Worm (Caenorhabditis elegans) whole organism, young adult: ENCODE results near the gene Y73B3A.8.
"Not testable (repeated sequence)": the region's sequence is repeated elsewhere in the genome, so short reads cannot be mapped to it uniquely, and the experiment has no call there.

ENCODE experiments used
- B0019.2 ChIP-seq: fragments of 200-800 bp; sonication (Bioruptor generic); conservative IDR thresholded peaks from 2 replicates; pipeline ENCODE4 v1.3.6; 2022; ENCODE audit warnings: missing genetic modification reagents, missing genetic modification characterization, missing compliant biosample characterization
- D2030.7 ChIP-seq: fragments of 200-800 bp; sonication (Bioruptor generic); IDR thresholded peaks from 2 replicates; pipeline ENCODE4 v1.3.6; 2022; ENCODE audit warnings: missing genetic modification reagents, missing genetic modification characterization, missing compliant biosample characterization
- F10E7.11 ChIP-seq: sonication (generic microtip); optimal IDR thresholded peaks from 2 replicates; lab custom pipeline; 2017; ENCODE audit warnings: mild to moderate bottlenecking, missing genetic modification characterization, moderate library complexity, missing compliant biosample characterization
- F22D6.2 ChIP-seq: sonication (generic microtip); optimal IDR thresholded peaks from 2 replicates; lab custom pipeline; 2016; ENCODE audit warnings: mild to moderate bottlenecking, missing genetic modification characterization, missing compliant biosample characterization
- F33H1.4 ChIP-seq: fragments of 200-800 bp; sonication (Bioruptor generic); IDR thresholded peaks from 2 replicates; pipeline ENCODE4 v1.3.6; 2022; ENCODE audit warnings: missing genetic modification reagents, missing genetic modification characterization, missing compliant biosample characterization
- F52B5.7 ChIP-seq: sonication (generic microtip); optimal IDR thresholded peaks from 2 replicates; lab custom pipeline; 2016; ENCODE audit warnings: mild to moderate bottlenecking, missing genetic modification characterization, missing compliant biosample characterization
- Y53F4B.3 ChIP-seq: fragments of 200-800 bp; sonication (Bioruptor generic); IDR thresholded peaks from 2 replicates; pipeline ENCODE4 v1.3.6; 2022; ENCODE audit warnings: missing genetic modification reagents, missing genetic modification characterization, missing compliant biosample characterization
- ZK185.1 ChIP-seq: sonication (generic microtip); optimal IDR thresholded peaks from 2 replicates; lab custom pipeline; 2016; ENCODE audit warnings: mild to moderate bottlenecking, missing genetic modification characterization, missing compliant biosample characterization; ENCODE audit not compliant: poor library complexity, severe bottlenecking
- bed-1 ChIP-seq: fragments of 200-800 bp; sonication (Bioruptor generic); IDR thresholded peaks from 2 replicates; pipeline ENCODE4 v1.3.6; 2022; ENCODE audit warnings: missing genetic modification reagents, missing genetic modification characterization, missing compliant biosample characterization
- cebp-1 ChIP-seq, 2 experiments: fragments of 200-800 bp in 1 of 2; sonication (Bioruptor generic) in 1 of 2; sonication (generic microtip) in 1 of 2; IDR thresholded peaks in 1 of 2; optimal IDR thresholded peaks in 1 of 2; 2 replicates each; pipeline versions ENCODE4 v1.3.6 to Lab custom; 2017 to 2022; ENCODE audit warnings: missing compliant biosample characterization in 2 of 2, missing genetic modification characterization in 2 of 2, mild to moderate bottlenecking in 1 of 2, missing genetic modification reagents in 1 of 2, moderate library complexity in 1 of 2
- ceh-27 ChIP-seq: fragments of 200-800 bp; sonication (Bioruptor generic); optimal IDR thresholded peaks from 2 replicates; lab custom pipeline; 2018; ENCODE audit warnings: mild to moderate bottlenecking, missing genetic modification characterization, moderate library complexity, missing compliant biosample characterization
- dox-1 ChIP-seq: fragments of 200-800 bp; sonication (Bioruptor generic); IDR thresholded peaks from 2 replicates; pipeline ENCODE4 v1.3.6; 2022; ENCODE audit warnings: missing genetic modification reagents, missing genetic modification characterization, missing compliant biosample characterization
- gei-17 ChIP-seq: fragments of 200-800 bp; sonication (Bioruptor generic); optimal IDR thresholded peaks from 2 replicates; lab custom pipeline; 2018; ENCODE audit warnings: mild to moderate bottlenecking, missing genetic modification characterization, missing compliant biosample characterization
- him-1 ChIP-seq: sonication (generic microtip); optimal IDR thresholded peaks from 2 replicates; lab custom pipeline; 2016; ENCODE audit warnings: missing genotype, missing genetic modification reagents, missing genetic modification characterization, missing compliant biosample characterization
- hmg-20 ChIP-seq: fragments of 200-800 bp; sonication (Bioruptor generic); IDR thresholded peaks from 2 replicates; pipeline ENCODE4 v1.3.6; 2022; ENCODE audit warnings: missing genetic modification reagents, missing genetic modification characterization, missing compliant biosample characterization
- hrde-1 ChIP-seq: sonication (generic microtip); optimal IDR thresholded peaks from 2 replicates; lab custom pipeline; 2016; ENCODE audit warnings: missing genetic modification characterization, mild to moderate bottlenecking, missing compliant biosample characterization, moderate library complexity, missing genotype, missing genetic modification reagents, borderline replicate concordance
- hsf-1 ChIP-seq: fragments of 200-800 bp; sonication (Bioruptor generic); IDR thresholded peaks from 2 replicates; pipeline ENCODE4 v1.3.6; 2022; ENCODE audit warnings: missing genetic modification reagents, missing genetic modification characterization, missing compliant biosample characterization
- lir-1 ChIP-seq: fragments of 200-800 bp; sonication (Bioruptor generic); conservative IDR thresholded peaks from 2 replicates; pipeline ENCODE4 v1.3.6; 2022; ENCODE audit warnings: missing genetic modification reagents, missing genetic modification characterization, missing compliant biosample characterization
- lsy-27 ChIP-seq: sonication (generic microtip); optimal IDR thresholded peaks from 2 replicates; lab custom pipeline; 2017; ENCODE audit warnings: missing genetic modification characterization, mild to moderate bottlenecking, missing compliant biosample characterization, antibody characterized with exemption, missing genotype, borderline replicate concordance; ENCODE audit not compliant: insufficient read depth
- mcd-1 ChIP-seq: fragments of 200-800 bp; sonication (Bioruptor generic); IDR thresholded peaks from 2 replicates; pipeline ENCODE4 v1.3.6; 2022; ENCODE audit warnings: missing genetic modification reagents, missing genetic modification characterization, missing compliant biosample characterization
- mes-4 ChIP-seq: sonication (generic microtip); optimal IDR thresholded peaks from 2 replicates; lab custom pipeline; 2016; ENCODE audit warnings: missing genotype, missing genetic modification characterization, missing compliant biosample characterization
- sea-2 ChIP-seq: fragments of 200-800 bp; sonication (Bioruptor generic); IDR thresholded peaks from 2 replicates; pipeline ENCODE4 v1.3.6; 2022; ENCODE audit warnings: missing genetic modification characterization, missing compliant biosample characterization
- snpc-3.4 ChIP-seq: sonication (generic microtip); optimal IDR thresholded peaks from 2 replicates; lab custom pipeline; 2017; ENCODE audit warnings: missing genetic modification characterization, mild to moderate bottlenecking, missing compliant biosample characterization, antibody characterized with exemption, moderate library complexity, missing genotype, missing genetic modification reagents
- tbp1 ChIP-seq: fragments of 200-800 bp; sonication (Bioruptor generic); optimal IDR thresholded peaks from 2 replicates; lab custom pipeline; 2018; ENCODE audit warnings: mild to moderate bottlenecking, missing genetic modification characterization, missing compliant biosample characterization
- tbx-9 ChIP-seq: sonication (generic microtip); optimal IDR thresholded peaks from 2 replicates; lab custom pipeline; 2016; ENCODE audit warnings: borderline replicate concordance, missing genetic modification characterization, inconsistent platforms, missing compliant biosample characterization
- zim-3 ChIP-seq: sonication (generic microtip); optimal IDR thresholded peaks from 2 replicates; lab custom pipeline; 2017; ENCODE audit warnings: mild to moderate bottlenecking, missing genetic modification characterization, moderate library complexity, missing compliant biosample characterization

Gene Y73B3A.8

DNA sequence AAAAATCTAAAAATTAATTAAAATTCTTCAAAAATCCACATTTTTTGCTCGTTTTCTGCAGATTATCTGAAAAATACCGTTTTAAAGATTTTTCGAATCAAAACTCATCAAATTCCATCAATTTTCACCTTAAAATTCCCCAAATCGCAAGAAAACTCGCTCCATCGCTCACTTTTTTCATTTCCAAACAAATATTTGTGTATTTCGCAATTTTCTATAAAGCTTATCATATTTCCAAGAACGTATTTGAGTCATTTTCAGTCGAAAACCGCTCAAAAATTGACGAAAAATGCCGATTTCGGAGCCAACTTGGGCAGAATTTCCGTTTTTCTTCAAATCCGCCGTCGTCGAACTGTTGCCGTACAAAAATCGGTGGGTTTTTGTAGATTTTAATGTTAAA lies 22.8 kb upstream of the Y73B3A.8 start:
- peak; percentile 79 for TF ChIP-seq cebp-1 (GFP tag; IDR thresholded peaks at IDR 0.05; lab: Robert Waterston, UW)
- peak; percentile 77 for TF ChIP-seq cebp-1 (tag; optimal IDR thresholded peaks at IDR 0.05; lab: Kevin White, UChicago)

DNA sequence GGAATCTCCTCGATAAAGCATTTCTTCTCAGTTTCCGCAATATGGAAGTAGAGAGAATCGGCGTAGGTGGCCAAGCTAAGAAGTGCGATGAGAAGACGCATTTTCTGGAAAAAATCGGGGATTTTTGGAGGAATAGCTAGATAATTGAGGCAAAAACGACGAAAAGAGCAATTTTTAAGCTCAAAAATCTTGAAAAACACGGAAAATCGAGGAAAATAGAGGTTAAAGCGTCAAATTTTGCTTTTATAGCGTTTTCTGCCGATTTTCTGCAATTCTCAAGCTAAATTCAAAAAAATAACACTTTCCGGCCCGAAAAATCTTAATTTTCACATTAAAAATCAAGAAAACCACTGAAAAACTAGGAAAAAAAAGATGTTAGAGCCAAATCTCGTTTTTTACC lies 22.0 kb upstream of the Y73B3A.8 start, which contains the start of gene tmed-12:
Gene tmed-12, minus strand, starts transcription at position 101 of the 400 bp plus-strand sequence.
- not testable (repeated sequence) for TF ChIP-seq tbx-9 (tag; lab: Kevin White, UChicago); bed-1 (GFP tag; lab: Robert Waterston, UW); hmg-20 (GFP tag; lab: Robert Waterston, UW)

DNA sequence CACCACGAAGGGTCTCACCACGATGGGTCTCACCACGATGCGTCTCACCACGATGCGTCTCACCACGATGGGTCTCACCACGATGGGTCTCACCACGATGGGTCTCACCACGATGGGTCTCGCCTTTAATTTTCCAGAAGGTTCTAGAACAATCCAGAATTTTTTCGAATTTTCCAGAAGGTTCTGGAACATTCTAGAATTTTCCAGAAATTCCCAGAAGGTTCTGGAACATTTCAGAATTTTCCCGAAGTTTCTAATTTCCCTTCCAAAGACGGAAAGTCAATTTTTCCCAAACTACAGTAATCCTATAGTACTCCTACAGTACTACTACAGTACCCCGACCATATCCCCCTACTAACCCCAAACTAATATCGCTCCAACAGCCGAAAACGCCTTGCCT lies 20.5 kb upstream of the Y73B3A.8 start:
- TF ChIP-seq hsf-1 (GFP tag; lab: Robert Waterston, UW) = peak; percentile 94
- 0 out of 2 replicates have a peak, but pooled peaks have one; percentile 24 for TF ChIP-seq D2030.7 (GFP tag; lab: Robert Waterston, UW)
- TF ChIP-seq dox-1 (GFP tag; lab: Robert Waterston, UW) = peak; percentile 43; the same call in 1 of the 2 replicates
- peak; percentile 43 for TF ChIP-seq F33H1.4 (GFP tag; lab: Robert Waterston, UW)
- TF ChIP-seq, all 124 proteins: peak for 4; not testable (repeated sequence) for 120

DNA sequence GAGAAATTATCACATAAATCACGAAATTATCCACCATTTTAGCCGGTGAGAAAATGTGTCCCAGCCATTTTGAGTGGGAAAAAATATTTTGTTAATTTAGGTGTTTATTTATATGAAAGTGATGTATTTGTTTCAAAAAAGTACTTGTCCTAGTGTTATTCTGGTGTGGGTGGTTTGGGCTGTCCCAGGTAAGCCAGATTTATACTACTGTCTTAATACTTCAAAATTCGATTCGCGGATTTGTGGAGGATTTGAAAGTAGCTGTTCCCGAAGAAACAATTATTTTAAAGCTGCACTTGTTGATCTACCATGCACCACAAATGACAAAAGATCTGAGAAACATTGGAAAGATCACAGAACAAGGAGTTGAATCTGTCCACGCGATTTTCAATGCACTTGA lies 6.8 kb upstream of the Y73B3A.8 start, which contains the start of gene Y73B3A.11:
Gene Y73B3A.11, plus strand, starts transcription at position 301 of the 400 bp plus-strand sequence.
- TF ChIP-seq lir-1 (GFP tag; lab: Robert Waterston, UW) (no peak), him-1 (tag; lab: Kevin White, UChicago) (no peak), cebp-1 (GFP tag; IDR thresholded peaks at IDR 0.05; lab: Robert Waterston, UW) (no peak), cebp-1 (tag; optimal IDR thresholded peaks at IDR 0.05; lab: Kevin White, UChicago) (no peak), F22D6.2 (tag; lab: Kevin White, UChicago) (no peak)

DNA sequence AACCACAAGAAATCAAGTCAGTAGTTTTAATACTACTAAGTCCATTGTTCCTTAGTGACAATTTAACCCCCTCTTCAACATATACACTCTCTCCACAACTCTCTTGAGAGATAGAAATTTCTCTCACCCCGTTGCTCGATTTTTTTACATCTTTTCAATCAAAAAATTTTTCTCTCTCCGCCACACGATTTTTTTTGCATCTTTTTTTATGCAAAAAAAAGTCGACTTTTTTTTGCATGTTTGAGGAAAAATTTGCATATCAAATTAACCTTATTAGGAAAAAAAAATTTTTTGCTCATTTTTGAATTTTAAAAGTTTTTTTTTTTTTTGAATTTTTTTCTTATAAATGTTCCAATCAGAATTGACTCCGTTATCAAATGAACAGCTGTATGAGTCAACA lies 5.8 kb upstream of the Y73B3A.8 start:
- TF ChIP-seq F52B5.7 (tag; lab: Kevin White, UChicago) (no peak), F10E7.11 (tag; lab: Kevin White, UChicago) (no peak), tbp1 (no peak), B0019.2 (GFP tag; lab: Robert Waterston, UW) (no peak), lsy-27 (no peak), zim-3 (tag; lab: Kevin White, UChicago) (no peak), hrde-1 (no peak), gei-17 (GFP tag; lab: Kevin White, UChicago) (no peak), Y53F4B.3 (GFP tag; lab: Robert Waterston, UW) (no peak), sea-2 (GFP tag; lab: Robert Waterston, UW) (no peak), mcd-1 (GFP tag; lab: Robert Waterston, UW) (no peak), ceh-27 (GFP tag; lab: Kevin White, UChicago) (no peak)
- TF ChIP-seq, all 124 proteins: peak for 0

DNA sequence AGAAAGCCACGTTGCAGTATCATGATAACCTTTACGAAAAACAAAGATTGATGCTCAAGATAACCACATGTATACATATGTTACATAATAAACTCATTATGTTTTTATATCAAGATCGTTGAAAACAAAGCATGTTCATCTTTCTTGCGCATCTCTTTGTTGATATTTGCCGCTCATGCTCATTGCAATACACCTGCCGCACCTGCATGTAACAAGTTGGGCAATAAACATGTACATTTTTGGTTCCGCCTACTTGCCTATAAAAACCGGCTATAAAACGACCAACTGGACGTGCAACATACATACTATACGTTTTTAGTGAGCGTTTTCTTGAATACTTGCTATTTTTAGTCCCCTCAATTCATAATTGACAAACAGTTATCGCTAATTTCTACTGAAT lies 21.7 kb downstream of the Y73B3A.8 start, which contains the start of gene fbxa-16:
Gene fbxa-16, plus strand, starts transcription at position 301 of the 400 bp plus-strand sequence.
- not testable (repeated sequence) for TF ChIP-seq mes-4 (tag; lab: Kevin White, UChicago); ZK185.1 (tag; lab: Kevin White, UChicago); snpc-3.4
- TF ChIP-seq, all 124 proteins: peak for 0; not testable (repeated sequence) for 124
